Fruit fly (Drosophila melanogaster) Kc167 (cell line): Measurements from ENCODE around the gene olf413.

Experiments
- Myc ChIP-seq: fragments of >200 bp; optimal IDR thresholded peaks from 2 replicates; lab custom pipeline; 2017; ENCODE audit warnings: missing external identifiers
- Sin3A ChIP-seq: fragments of >200 bp; optimal IDR thresholded peaks from 2 replicates; lab custom pipeline; 2018; ENCODE audit warnings: missing external identifiers
- h ChIP-seq: fragments of >200 bp; optimal IDR thresholded peaks from 3 replicates; lab custom pipeline; 2018; ENCODE audit warnings: missing external identifiers
- insv ChIP-seq: fragments of >200 bp; optimal IDR thresholded peaks from 3 replicates; lab custom pipeline; 2018; ENCODE audit warnings: missing external identifiers
- psq ChIP-seq: fragments of >200 bp; optimal IDR thresholded peaks from 2 replicates; lab custom pipeline; 2017; ENCODE audit warnings: missing external identifiers
- ttk ChIP-seq: sonication (Bioruptor generic); optimal IDR thresholded peaks from 2 replicates; lab custom pipeline; 2017; ENCODE audit warnings: missing external identifiers

Gene olf413

dm6 chr3L:22146824-22147604, 11.1 kb downstream of the olf413 start:
- TF ChIP-seq psq, result no peak
- TF ChIP-seq insv (lab: Kevin White, UChicago), result no peak
- TF ChIP-seq Sin3A (lab: Kevin White, UChicago), result no peak
- TF ChIP-seq h (lab: Kevin White, UChicago), result no peak
- TF ChIP-seq Myc, result no peak
- no peak for TF ChIP-seq ttk (lab: Kevin White, UChicago)

- TF ChIP-seq psq, result no peak
- TF ChIP-seq insv (lab: Kevin White, UChicago), result no peak
These were observed 11.8 kb downstream of the olf413 start for dm6 chr3L:22147673-22148072.

dm6 chr3L:22151528-22151927, 15.6 kb downstream of the olf413 start:
- no peak for TF ChIP-seq Myc
- no peak for TF ChIP-seq h (lab: Kevin White, UChicago)
- TF ChIP-seq ttk (lab: Kevin White, UChicago), result no peak
- TF ChIP-seq Sin3A (lab: Kevin White, UChicago), result no peak
- no peak for TF ChIP-seq insv (lab: Kevin White, UChicago)
- no peak for TF ChIP-seq psq

- TF ChIP-seq psq (no peak), Myc (no peak), h (lab: Kevin White, UChicago) (no peak), ttk (lab: Kevin White, UChicago) (no peak), Sin3A (lab: Kevin White, UChicago) (no peak), insv (lab: Kevin White, UChicago) (no peak)
These were observed 21.8 kb downstream of the olf413 start for dm6 chr3L:22157644-22158043.

dm6 chr3L:22159307-22159706, 23.4 kb downstream of the olf413 start:
- TF ChIP-seq Myc, result no peak
- no peak for TF ChIP-seq ttk (lab: Kevin White, UChicago)
- no peak for TF ChIP-seq h (lab: Kevin White, UChicago)
- TF ChIP-seq Sin3A (lab: Kevin White, UChicago), result no peak
- TF ChIP-seq psq, result no peak
- TF ChIP-seq insv (lab: Kevin White, UChicago), result no peak

- TF ChIP-seq insv (lab: Kevin White, UChicago) (no peak), Myc (no peak), Sin3A (lab: Kevin White, UChicago) (no peak), h (lab: Kevin White, UChicago) (no peak), ttk (lab: Kevin White, UChicago) (no peak), psq (no peak)
These were observed 26.0 kb downstream of the olf413 start for dm6 chr3L:22161872-22162271.

dm6 chr3L:22162555-22162954, 26.7 kb downstream of the olf413 start:
- no peak for TF ChIP-seq psq
- TF ChIP-seq ttk (lab: Kevin White, UChicago), result no peak
- TF ChIP-seq Sin3A (lab: Kevin White, UChicago), result no peak
- no peak for TF ChIP-seq h (lab: Kevin White, UChicago)
- TF ChIP-seq insv (lab: Kevin White, UChicago), result no peak

- TF ChIP-seq h (lab: Kevin White, UChicago) (no peak), insv (lab: Kevin White, UChicago) (no peak), Sin3A (lab: Kevin White, UChicago) (no peak), Myc (no peak)
These were observed 27.8 kb downstream of the olf413 start for dm6 chr3L:22163712-22164111.

dm6 chr3L:22175562-22176462, 39.9 kb downstream of the olf413 start:
- no peak for TF ChIP-seq psq
- TF ChIP-seq insv (lab: Kevin White, UChicago), result no peak
- TF ChIP-seq Myc, result no peak
- no peak for TF ChIP-seq Sin3A (lab: Kevin White, UChicago)
- no peak for TF ChIP-seq ttk (lab: Kevin White, UChicago)
- no peak for TF ChIP-seq h (lab: Kevin White, UChicago)

dm6 chr3L:22176647-22177295, 40.9 kb downstream of the olf413 start:
- TF ChIP-seq ttk (lab: Kevin White, UChicago) (no peak), psq (no peak), Myc (no peak), Sin3A (lab: Kevin White, UChicago) (no peak), insv (lab: Kevin White, UChicago) (no peak), h (lab: Kevin White, UChicago) (no peak)

- TF ChIP-seq Sin3A (lab: Kevin White, UChicago) (no peak), h (lab: Kevin White, UChicago) (no peak), psq (no peak), insv (lab: Kevin White, UChicago) (no peak), Myc (no peak), ttk (lab: Kevin White, UChicago) (no peak)
These were observed 43.3 kb downstream of the olf413 start for dm6 chr3L:22179091-22179778.
